Fruit fly (Drosophila melanogaster) whole organism, embryonic: ENCODE results near the gene CG1635.

ENCODE experiments used
- CG12155 ChIP-seq: fragments of 200-800 bp; sonication (Bioruptor generic); optimal IDR thresholded peaks from 3 replicates; lab custom pipeline; 2016; ENCODE audit warnings: missing biosample characterization, missing genetic modification characterization
- CG12299 ChIP-seq: fragments of 200-800 bp; sonication (Bioruptor generic); optimal IDR thresholded peaks from 2 replicates; lab custom pipeline; 2018; ENCODE audit warnings: missing biosample characterization, mild to moderate bottlenecking, missing genetic modification characterization
- CG12659 ChIP-seq: fragments of 200-800 bp; sonication (Bioruptor generic); optimal IDR thresholded peaks from 3 replicates; lab custom pipeline; 2017; ENCODE audit warnings: mild to moderate bottlenecking, missing biosample characterization, missing genetic modification reagents, missing genetic modification characterization
- CG13624 ChIP-seq: fragments of 200-800 bp; sonication (Bioruptor generic); optimal IDR thresholded peaks from 2 replicates; lab custom pipeline; 2016; ENCODE audit warnings: missing biosample characterization, missing genetic modification characterization
- CG15073 ChIP-seq: fragments of 200-800 bp; sonication (Bioruptor generic); optimal IDR thresholded peaks from 2 replicates; lab custom pipeline; 2016; ENCODE audit warnings: missing biosample characterization, missing genetic modification characterization
- CG17568 ChIP-seq: fragments of 200-800 bp; sonication (Bioruptor generic); optimal IDR thresholded peaks from 2 replicates; lab custom pipeline; 2018; ENCODE audit warnings: missing biosample characterization, mild to moderate bottlenecking, missing genetic modification characterization, moderate library complexity
- CG17912 ChIP-seq: fragments of 200-800 bp; sonication (Bioruptor generic); optimal IDR thresholded peaks from 2 replicates; lab custom pipeline; 2018; ENCODE audit warnings: missing biosample characterization, mild to moderate bottlenecking, missing genetic modification characterization
- CG18764 ChIP-seq: fragments of 200-800 bp; sonication (Bioruptor generic); optimal IDR thresholded peaks from 3 replicates; lab custom pipeline; 2016; ENCODE audit warnings: missing biosample characterization, missing genetic modification characterization
- CG34422 ChIP-seq: fragments of 200-800 bp; sonication (Bioruptor generic); IDR thresholded peaks from 3 replicates; pipeline ENCODE4 v1.3.6; 2022; ENCODE audit warnings: missing biosample characterization, missing genetic modification characterization
- CG4424 ChIP-seq: fragments of 200-800 bp; sonication (Bioruptor generic); optimal IDR thresholded peaks from 3 replicates; lab custom pipeline; 2016; ENCODE audit warnings: missing biosample characterization, missing genetic modification characterization
- CG6654 ChIP-seq: fragments of 200-800 bp; sonication (Bioruptor generic); optimal IDR thresholded peaks from 2 replicates; lab custom pipeline; 2017; ENCODE audit warnings: missing biosample characterization, mild to moderate bottlenecking, missing genetic modification characterization
- CG7839 ChIP-seq: fragments of 200-800 bp; sonication (Bioruptor generic); optimal IDR thresholded peaks from 3 replicates; lab custom pipeline; 2018; ENCODE audit warnings: missing biosample characterization, mild to moderate bottlenecking, missing genetic modification characterization, moderate library complexity
- CG9215 ChIP-seq: fragments of 200-800 bp; sonication (Bioruptor generic); IDR thresholded peaks from 2 replicates; pipeline ENCODE4 v1.3.6; 2022; ENCODE audit warnings: missing biosample characterization, missing genetic modification characterization
- CoRest ChIP-seq: fragments of 200-800 bp; sonication (Bioruptor generic); optimal IDR thresholded peaks from 3 replicates; lab custom pipeline; 2018; ENCODE audit warnings: missing biosample characterization, mild to moderate bottlenecking, missing genetic modification characterization, moderate library complexity
- D ChIP-seq, 2 experiments: fragments of 200-800 bp in 1 of 2; fragments of >200 bp in 1 of 2; sonication (Bioruptor generic) in 1 of 2; optimal IDR thresholded peaks; 2 replicates in 1 of 2; 3 replicates in 1 of 2; lab custom pipeline; 2017; ENCODE audit warnings: mild to moderate bottlenecking in 1 of 2, missing biosample characterization in 1 of 2, missing genetic modification characterization in 1 of 2, missing genetic modification reagents in 1 of 2
- Dek ChIP-seq: fragments of 200-800 bp; sonication (Bioruptor generic); optimal IDR thresholded peaks from 3 replicates; lab custom pipeline; 2019; ENCODE audit warnings: missing biosample characterization, mild to moderate bottlenecking, missing genetic modification characterization, moderate library complexity
- Doc2 ChIP-seq: fragments of 200-800 bp; sonication (Bioruptor generic); IDR thresholded peaks from 2 replicates; pipeline ENCODE4 v1.3.6; 2022; ENCODE audit warnings: missing biosample characterization, missing genetic modification characterization
- Doc3 ChIP-seq: fragments of 200-800 bp; sonication (Bioruptor generic); IDR thresholded peaks from 3 replicates; pipeline ENCODE4 v1.3.6; 2022; ENCODE audit warnings: missing biosample characterization, missing genetic modification characterization; ENCODE audit not compliant: partially characterized antibody
- Dref ChIP-seq: fragments of 200-800 bp; sonication (Bioruptor generic); IDR thresholded peaks from 2 replicates; pipeline ENCODE4 v1.3.6; 2022; ENCODE audit warnings: missing biosample characterization, missing genetic modification characterization
- E2f2 ChIP-seq: fragments of 200-800 bp; sonication (Bioruptor generic); IDR thresholded peaks from 2 replicates; pipeline ENCODE4 v1.3.6; 2022; ENCODE audit warnings: missing biosample characterization, missing genetic modification characterization
- ERR ChIP-seq: fragments of 200-800 bp; sonication (Bioruptor generic); optimal IDR thresholded peaks from 2 replicates; lab custom pipeline; 2016; ENCODE audit warnings: missing biosample characterization, missing genetic modification characterization
- HLH4C ChIP-seq: fragments of 200-800 bp; sonication (Bioruptor generic); IDR thresholded peaks from 3 replicates; pipeline ENCODE4 v1.3.6; 2022; ENCODE audit warnings: missing biosample characterization, missing genetic modification characterization; ENCODE audit not compliant: partially characterized antibody
- Hr78 ChIP-seq, 2 experiments: fragments of 200-800 bp in 1 of 2; fragments of >200 bp in 1 of 2; sonication (Bioruptor generic) in 1 of 2; optimal IDR thresholded peaks; 2 replicates each; lab custom pipeline; 2017 to 2019; ENCODE audit warnings: missing biosample characterization in 2 of 2, missing genetic modification characterization in 2 of 2, mild to moderate bottlenecking in 1 of 2, moderate library complexity in 1 of 2
- Med ChIP-seq: fragments of 200-800 bp; sonication (Bioruptor generic); peaks from one replicate; lab custom pipeline; 2016; ENCODE audit warnings: missing biosample characterization, missing genetic modification characterization, mild to moderate bottlenecking, inconsistent platforms, moderate library complexity
- NC2α ChIP-seq: fragments of 200-800 bp; sonication (Bioruptor generic); optimal IDR thresholded peaks from 2 replicates; lab custom pipeline; 2016; ENCODE audit warnings: missing biosample characterization, missing genetic modification characterization
- NK7.1 ChIP-seq: fragments of 200-800 bp; sonication (Bioruptor generic); optimal IDR thresholded peaks from 3 replicates; lab custom pipeline; 2016; ENCODE audit warnings: missing biosample characterization, missing genetic modification characterization
- NfI ChIP-seq: fragments of 200-800 bp; sonication (Bioruptor generic); optimal IDR thresholded peaks from 3 replicates; lab custom pipeline; 2018; ENCODE audit warnings: missing biosample characterization, mild to moderate bottlenecking, missing genetic modification characterization, moderate library complexity
- Opbp ChIP-seq: fragments of 200-800 bp; sonication (Bioruptor generic); IDR thresholded peaks from 3 replicates; pipeline ENCODE4 v1.3.6; 2022; ENCODE audit warnings: missing biosample characterization, missing genetic modification characterization; ENCODE audit not compliant: partially characterized antibody
- Pdp1 ChIP-seq, 2 experiments: fragments of 200-800 bp; sonication (Bioruptor generic); optimal IDR thresholded peaks; 3 replicates each; lab custom pipeline; 2016; ENCODE audit warnings: missing biosample characterization in 2 of 2, missing genetic modification characterization in 2 of 2, mild to moderate bottlenecking in 1 of 2, moderate library complexity in 1 of 2
- Spps ChIP-seq: fragments of 200-800 bp; sonication (Bioruptor generic); optimal IDR thresholded peaks from 2 replicates; lab custom pipeline; 2018; ENCODE audit warnings: missing biosample characterization, mild to moderate bottlenecking, missing genetic modification characterization
- ac ChIP-seq: fragments of 200-800 bp; sonication (Bioruptor generic); optimal IDR thresholded peaks from 3 replicates; lab custom pipeline; 2017; ENCODE audit warnings: missing biosample characterization, mild to moderate bottlenecking, missing genetic modification characterization
- crp ChIP-seq, 2 experiments: fragments of 200-800 bp; sonication (Bioruptor generic); optimal IDR thresholded peaks; 2 replicates in 1 of 2; 3 replicates in 1 of 2; lab custom pipeline; 2017; ENCODE audit warnings: missing biosample characterization in 2 of 2, missing genetic modification characterization in 2 of 2, mild to moderate bottlenecking in 1 of 2, moderate library complexity in 1 of 2
- dm ChIP-seq: fragments of 200-800 bp; sonication (Bioruptor generic); optimal IDR thresholded peaks from 3 replicates; lab custom pipeline; 2016; ENCODE audit warnings: missing biosample characterization, missing genetic modification characterization
- eve ChIP-seq, 2 experiments: fragments of >200 bp; optimal IDR thresholded peaks; 2 replicates each; lab custom pipeline; 2017; ENCODE audit warnings: missing biosample characterization in 2 of 2, missing genetic modification characterization in 2 of 2
- gcm ChIP-seq: fragments of 200-800 bp; sonication (Bioruptor generic); optimal IDR thresholded peaks from 2 replicates; lab custom pipeline; 2019; ENCODE audit warnings: missing biosample characterization, mild to moderate bottlenecking, missing genetic modification characterization, moderate library complexity
- hbn ChIP-seq: fragments of 200-800 bp; sonication (Bioruptor generic); IDR thresholded peaks from 2 replicates; pipeline ENCODE4 v1.3.6; 2022; ENCODE audit warnings: missing biosample characterization, missing genetic modification characterization; ENCODE audit not compliant: partially characterized antibody
- jigr1 ChIP-seq: fragments of 200-800 bp; sonication (Bioruptor generic); IDR thresholded peaks from 3 replicates; pipeline ENCODE4 v1.3.6; 2022; ENCODE audit warnings: missing biosample characterization, missing genetic modification characterization
- lbe ChIP-seq: fragments of 200-800 bp; sonication (Bioruptor generic); optimal IDR thresholded peaks from 2 replicates; lab custom pipeline; 2016; ENCODE audit warnings: missing biosample characterization, mild to moderate bottlenecking, missing genetic modification characterization
- luna ChIP-seq: fragments of 200-800 bp; sonication (Bioruptor generic); optimal IDR thresholded peaks from 2 replicates; lab custom pipeline; 2016; ENCODE audit warnings: missing biosample characterization, missing genetic modification characterization
- ranshi ChIP-seq: fragments of 200-800 bp; sonication (Bioruptor generic); IDR thresholded peaks from 2 replicates; pipeline ENCODE4 v1.3.6; 2022; ENCODE audit warnings: missing biosample characterization, missing genetic modification characterization
- repo ChIP-seq: fragments of 200-800 bp; sonication (Bioruptor generic); optimal IDR thresholded peaks from 2 replicates; lab custom pipeline; 2016; ENCODE audit warnings: missing biosample characterization, missing genetic modification characterization
- ro ChIP-seq: fragments of 200-800 bp; sonication (Bioruptor generic); IDR thresholded peaks from 2 replicates; pipeline ENCODE4 v1.3.6; 2022; ENCODE audit warnings: missing biosample characterization, missing genetic modification characterization
- sqz ChIP-seq: fragments of 200-800 bp; sonication (Bioruptor generic); optimal IDR thresholded peaks from 3 replicates; lab custom pipeline; 2018; ENCODE audit warnings: missing biosample characterization, mild to moderate bottlenecking, missing genetic modification characterization
- tap ChIP-seq: fragments of 200-800 bp; optimal IDR thresholded peaks from 3 replicates; lab custom pipeline; 2019; ENCODE audit warnings: missing biosample characterization, mild to moderate bottlenecking, missing genetic modification characterization, moderate library complexity
- zf30C ChIP-seq: fragments of 200-800 bp; sonication (Bioruptor generic); optimal IDR thresholded peaks from 3 replicates; lab custom pipeline; 2018; ENCODE audit warnings: missing biosample characterization, mild to moderate bottlenecking, missing genetic modification characterization
- zfh1 ChIP-seq: fragments of 200-800 bp; sonication (Bioruptor generic); IDR thresholded peaks from 3 replicates; pipeline ENCODE4 v1.3.6; 2022; ENCODE audit warnings: missing biosample characterization, missing genetic modification characterization

Gene CG1635

dm6 chr3R:31608438-31609188 lies 20.1 kb downstream of the CG1635 start (continued):
- TF ChIP-seq CG12659 (peak; percentile 9), crp (GFP tag; optimal IDR thresholded peaks at IDR 0.05; lab: Kevin White, UChicago) (peak in 1 of 2 experiments; percentile 71), eve (GFP tag; optimal IDR thresholded peaks at IDR 0.05; lab: Kevin White, UChicago) (peak in 1 of 2 experiments; percentile 70), ERR (GFP tag; lab: Kevin White, UChicago) (peak; percentile 59), zfh1 (GFP tag; lab: Robert Waterston, UW) (no peak), Doc3 (GFP tag; lab: Robert Waterston, UW) (no peak), jigr1 (GFP tag; lab: Robert Waterston, UW) (no peak), CG12299 (peak; percentile 15), CG17912 (peak; percentile 64), Med (GFP tag; lab: Kevin White, UChicago) (peak; percentile 89), Doc2 (GFP tag; lab: Robert Waterston, UW) (no peak)

dm6 chr3R:31609413-31610054 lies 21.1 kb downstream of the CG1635 start:
- no peak for TF ChIP-seq CG9215 (GFP tag; lab: Robert Waterston, UW)
- no peak for TF ChIP-seq HLH4C (GFP tag; lab: Robert Waterston, UW)
- TF ChIP-seq ac, result no peak
- TF ChIP-seq CG15073 (GFP tag; lab: Kevin White, UChicago), result no peak
- TF ChIP-seq Spps (tag; lab: Kevin White, UChicago), result no peak
- TF ChIP-seq NC2α (GFP tag; lab: Kevin White, UChicago), result no peak
- no peak for TF ChIP-seq Opbp (GFP tag; lab: Robert Waterston, UW)
- TF ChIP-seq ro, result no peak
- no peak for TF ChIP-seq CG13624 (GFP tag; lab: Kevin White, UChicago)
- peak; percentile 29 for TF ChIP-seq D (optimal IDR thresholded peaks at IDR 0.05; lab: Kevin White, UChicago)
- no peak for TF ChIP-seq D (GFP tag; optimal IDR thresholded peaks at IDR 0.05; lab: Kevin White, UChicago)
- peak; percentile 62 for TF ChIP-seq lbe (GFP tag; lab: Kevin White, UChicago)
- TF ChIP-seq CG6654 (GFP tag; lab: Kevin White, UChicago), result no peak
- TF ChIP-seq CG4424, result peak; percentile 1
- no peak for TF ChIP-seq E2f2 (GFP tag; lab: Robert Waterston, UW)
- TF ChIP-seq CoRest, result peak; percentile 5
- peak; percentile 21 for TF ChIP-seq gcm
- peak; percentile 0 for TF ChIP-seq NK7.1 (GFP tag; lab: Kevin White, UChicago)
- TF ChIP-seq CG34422, result no peak
- TF ChIP-seq repo, result no peak
- TF ChIP-seq dm (GFP tag; lab: Kevin White, UChicago), result peak; percentile 22
- TF ChIP-seq CG17568 (GFP tag; lab: Kevin White, UChicago), result peak; percentile 15
- peak; percentile 43 for TF ChIP-seq NfI (GFP tag; lab: Kevin White, UChicago)
- TF ChIP-seq Dref, result no peak
- peak; percentile 22 for TF ChIP-seq CG7839 (tag; lab: Kevin White, UChicago)
- TF ChIP-seq CG18764 (GFP tag; lab: Kevin White, UChicago), result no peak
- TF ChIP-seq Pdp1 (GFP tag; optimal IDR thresholded peaks at IDR 0.05; lab: Kevin White, UChicago), result peak; percentile 15 to 25
- TF ChIP-seq CG12155, result peak; percentile 18
- TF ChIP-seq tap, result peak; percentile 53
- TF ChIP-seq Hr78 (GFP tag; optimal IDR thresholded peaks at IDR 0.05; lab: Kevin White, UChicago), result no peak
- TF ChIP-seq ranshi (GFP tag; lab: Robert Waterston, UW), result no peak
- TF ChIP-seq Dek (tag; lab: Kevin White, UChicago), result no peak
- TF ChIP-seq luna, result no peak
- TF ChIP-seq hbn (GFP tag; lab: Robert Waterston, UW), result no peak
- TF ChIP-seq sqz (GFP tag; lab: Kevin White, UChicago), result peak; percentile 52
- TF ChIP-seq zf30C (GFP tag; lab: Kevin White, UChicago), result peak; percentile 2
